Fruit fly (Drosophila melanogaster) whole organism, prepupa: ENCODE data around the gene zye.

Source experiments
- CG6792 ChIP-seq: fragments of 200-800 bp; sonication (Bioruptor generic); optimal IDR thresholded peaks from 3 replicates; lab custom pipeline; 2016; ENCODE audit warnings: missing biosample characterization, missing genetic modification characterization
- CG8119 ChIP-seq: fragments of 200-800 bp; sonication (Bioruptor generic); IDR thresholded peaks from 3 replicates; pipeline ENCODE4 v1.3.6; 2022; ENCODE audit warnings: missing biosample characterization, missing genetic modification characterization
- Sox102F ChIP-seq: fragments of 200-800 bp; sonication (Bioruptor generic); optimal IDR thresholded peaks from 2 replicates; lab custom pipeline; 2016; ENCODE audit warnings: missing biosample characterization, mild to moderate bottlenecking, missing genetic modification characterization
- net ChIP-seq: fragments of 200-800 bp; sonication (Bioruptor generic); optimal IDR thresholded peaks from 3 replicates; lab custom pipeline; 2016; ENCODE audit warnings: missing biosample characterization, missing genetic modification characterization
- salr ChIP-seq, 2 experiments: fragments of 200-800 bp; sonication (Bioruptor generic); optimal IDR thresholded peaks; 3 replicates each; lab custom pipeline; 2016 to 2018; ENCODE audit warnings: missing biosample characterization in 2 of 2, missing genetic modification characterization in 2 of 2, mild to moderate bottlenecking in 1 of 2
- spab ChIP-seq: fragments of 200-800 bp; sonication (Bioruptor generic); optimal IDR thresholded peaks from 2 replicates; lab custom pipeline; 2017; ENCODE audit warnings: missing biosample characterization, mild to moderate bottlenecking, missing genetic modification characterization, missing genetic modification reagents

DNA sequence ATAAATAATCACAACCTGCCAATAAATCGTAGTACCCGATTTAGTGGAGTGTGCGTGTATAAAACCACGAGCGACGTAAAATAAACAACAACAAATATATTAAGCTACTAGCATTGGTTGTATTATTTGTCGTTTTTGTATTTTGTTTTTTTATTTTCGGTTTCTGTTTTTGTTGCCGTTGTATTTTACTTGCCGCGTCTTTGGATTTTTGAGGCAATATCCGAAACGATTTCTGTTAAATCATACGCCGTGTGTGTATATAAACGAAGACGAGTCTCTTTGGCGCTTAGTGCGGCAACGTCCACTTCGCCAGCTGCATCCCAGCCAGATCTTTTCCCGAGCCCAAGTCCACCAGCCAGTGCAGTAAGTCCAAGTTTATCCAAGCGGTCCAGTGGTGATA, at the start of gene zye:
- TF ChIP-seq salr (GFP tag; optimal IDR thresholded peaks at IDR 0.05; lab: Kevin White, UChicago) = no peak
- TF ChIP-seq spab (GFP tag; lab: Kevin White, UChicago) = no peak
- no peak for TF ChIP-seq Sox102F (GFP tag; lab: Kevin White, UChicago)
- TF ChIP-seq CG6792 (GFP tag; lab: Kevin White, UChicago) = no peak
- TF ChIP-seq CG8119 (GFP tag; lab: Robert Waterston, UW) = no peak
- TF ChIP-seq net = no peak
